Worm (Caenorhabditis elegans) whole organism, L1 larva: ENCODE results near the gene F38B2.3.

ENCODE experiments used
- C04F5.9 ChIP-seq: sonication (generic microtip); optimal IDR thresholded peaks from 2 replicates; lab custom pipeline; 2016; ENCODE audit warnings: missing genetic modification characterization, missing compliant biosample characterization
- C34B4.2 ChIP-seq: sonication (generic microtip); optimal IDR thresholded peaks from 2 replicates; lab custom pipeline; 2017; ENCODE audit warnings: mild to moderate bottlenecking, missing genetic modification characterization, missing compliant biosample characterization
- Y116A8C.19 ChIP-seq: sonication (generic microtip); optimal IDR thresholded peaks from 2 replicates; lab custom pipeline; 2016; ENCODE audit warnings: missing compliant biosample characterization, missing genetic modification characterization, borderline replicate concordance
- alr-1 ChIP-seq: fragments of 200-800 bp; sonication (Bioruptor generic); optimal IDR thresholded peaks from 2 replicates; lab custom pipeline; 2018; ENCODE audit warnings: borderline replicate concordance, mild to moderate bottlenecking, missing genetic modification characterization, missing compliant biosample characterization
- aly-2 ChIP-seq: fragments of 150-350 bp; optimal IDR thresholded peaks from 2 replicates; lab custom pipeline; 2014; ENCODE audit warnings: missing biosample characterization, missing genetic modification characterization
- ama-1 ChIP-seq: fragments of 150-350 bp; optimal IDR thresholded peaks from 2 replicates; lab custom pipeline; 2014
- blmp-1 ChIP-seq: fragments of 150-350 bp; optimal IDR thresholded peaks from 2 replicates; lab custom pipeline; 2014; ENCODE audit warnings: missing biosample characterization, missing genetic modification characterization
- ceh-8 ChIP-seq: fragments of 200-800 bp; sonication (Bioruptor generic); optimal IDR thresholded peaks from 2 replicates; lab custom pipeline; 2018; ENCODE audit warnings: mild to moderate bottlenecking, missing genetic modification characterization, moderate library complexity, missing compliant biosample characterization
- ceh-90 ChIP-seq: sonication (generic microtip); optimal IDR thresholded peaks from 2 replicates; lab custom pipeline; 2016; ENCODE audit warnings: missing genetic modification characterization, missing compliant biosample characterization
- ces-1 ChIP-seq: fragments of 150-350 bp; optimal IDR thresholded peaks from 2 replicates; lab custom pipeline; 2014; ENCODE audit warnings: missing biosample characterization, missing genetic modification reagents, missing genetic modification characterization
- efl-1 ChIP-seq, 4 experiments: fragments of 150-350 bp; optimal IDR thresholded peaks in 3 of 4; peaks in 1 of 4; 1 replicate in 1 of 4; 2 replicates in 3 of 4; lab custom pipeline; 2014; ENCODE audit warnings: missing biosample characterization in 2 of 4, missing genetic modification characterization in 2 of 4, missing genetic modification reagents in 2 of 4
- elt-2 ChIP-seq: sonication (generic microtip); optimal IDR thresholded peaks from 2 replicates; lab custom pipeline; 2016; ENCODE audit warnings: missing genetic modification characterization, mild to moderate bottlenecking, inconsistent platforms, missing compliant biosample characterization, missing genetic modification reagents
- fkh-10 ChIP-seq: sonication (generic microtip); optimal IDR thresholded peaks from 2 replicates; lab custom pipeline; 2017; ENCODE audit warnings: missing biosample characterization, missing genetic modification reagents, missing genetic modification characterization
- fkh-4 ChIP-seq: sonication (generic microtip); optimal IDR thresholded peaks from 2 replicates; lab custom pipeline; 2016; ENCODE audit warnings: missing compliant biosample characterization, missing genetic modification characterization, borderline replicate concordance
- fkh-8 ChIP-seq: sonication (generic microtip); optimal IDR thresholded peaks from 2 replicates; lab custom pipeline; 2016; ENCODE audit warnings: mild to moderate bottlenecking, missing genetic modification characterization, missing compliant biosample characterization
- irx-1 ChIP-seq: sonication (generic microtip); optimal IDR thresholded peaks from 2 replicates; lab custom pipeline; 2016; ENCODE audit warnings: missing genetic modification characterization, missing compliant biosample characterization
- jun-1 ChIP-seq: fragments of 150-350 bp; optimal IDR thresholded peaks from 2 replicates; lab custom pipeline; 2014; ENCODE audit warnings: missing biosample characterization, missing genetic modification reagents, missing genetic modification characterization
- lin-14 ChIP-seq: fragments of 200-800 bp; sonication (Bioruptor generic); optimal IDR thresholded peaks from 2 replicates; lab custom pipeline; 2018; ENCODE audit warnings: mild to moderate bottlenecking, missing genetic modification characterization, moderate library complexity, missing compliant biosample characterization
- lin-35 ChIP-seq, 2 experiments: fragments of 150-350 bp; optimal IDR thresholded peaks; 2 replicates each; lab custom pipeline; 2014; ENCODE audit warnings: missing biosample characterization in 2 of 2, missing genetic modification characterization in 2 of 2, missing genetic modification reagents in 2 of 2
- nhr-12 ChIP-seq: sonication (generic microtip); optimal IDR thresholded peaks from 2 replicates; lab custom pipeline; 2017; ENCODE audit warnings: missing biosample characterization, missing genetic modification characterization
- nhr-20 ChIP-seq: sonication (generic microtip); optimal IDR thresholded peaks from 2 replicates; lab custom pipeline; 2016; ENCODE audit warnings: mild to moderate bottlenecking, missing genetic modification characterization, missing compliant biosample characterization
- nhr-47 ChIP-seq: sonication (generic microtip); optimal IDR thresholded peaks from 2 replicates; lab custom pipeline; 2016; ENCODE audit warnings: mild to moderate bottlenecking, missing genetic modification characterization, moderate library complexity, missing compliant biosample characterization
- nhr-71 ChIP-seq: sonication (generic microtip); optimal IDR thresholded peaks from 2 replicates; lab custom pipeline; 2016; ENCODE audit warnings: mild to moderate bottlenecking, missing genetic modification characterization, moderate library complexity, missing compliant biosample characterization
- nhr-85 ChIP-seq: sonication (generic microtip); peaks from one replicate; lab custom pipeline; 2016; ENCODE audit warnings: missing genetic modification characterization, inconsistent platforms, missing compliant biosample characterization
- pag-3 ChIP-seq: sonication (generic microtip); optimal IDR thresholded peaks from 2 replicates; lab custom pipeline; 2017; ENCODE audit warnings: missing genetic modification characterization, mild to moderate bottlenecking, missing compliant biosample characterization, antibody characterized with exemption, borderline replicate concordance; ENCODE audit not compliant: insufficient read depth
- pax-3 ChIP-seq: fragments of 200-800 bp; sonication (Bioruptor generic); optimal IDR thresholded peaks from 2 replicates; lab custom pipeline; 2018; ENCODE audit warnings: mild to moderate bottlenecking, missing genetic modification characterization, moderate library complexity, missing compliant biosample characterization
- rnt-1 ChIP-seq: sonication (generic microtip); optimal IDR thresholded peaks from 2 replicates; lab custom pipeline; 2016; ENCODE audit warnings: mild to moderate bottlenecking, missing genetic modification characterization, moderate library complexity, missing compliant biosample characterization
- snu-23 ChIP-seq: sonication (generic microtip); optimal IDR thresholded peaks from 2 replicates; lab custom pipeline; 2016; ENCODE audit warnings: missing genetic modification characterization, missing compliant biosample characterization
- sup-37 ChIP-seq: fragments of 200-800 bp; sonication (Bioruptor generic); optimal IDR thresholded peaks from 2 replicates; lab custom pipeline; 2018; ENCODE audit warnings: mild to moderate bottlenecking, missing genetic modification characterization, missing compliant biosample characterization
- swsn-7 ChIP-seq: sonication (generic microtip); optimal IDR thresholded peaks from 2 replicates; lab custom pipeline; 2016; ENCODE audit warnings: missing genetic modification characterization, missing compliant biosample characterization
- unc-130 ChIP-seq: fragments of 150-350 bp; optimal IDR thresholded peaks from 2 replicates; lab custom pipeline; 2017; ENCODE audit warnings: missing biosample characterization, missing genetic modification characterization, inconsistent platforms
- unc-86 ChIP-seq: sonication (generic microtip); optimal IDR thresholded peaks from 2 replicates; lab custom pipeline; 2016; ENCODE audit warnings: missing genetic modification characterization, missing compliant biosample characterization
- xbp-1 ChIP-seq: sonication (generic microtip); optimal IDR thresholded peaks from 2 replicates; lab custom pipeline; 2016; ENCODE audit warnings: missing genetic modification characterization, missing compliant biosample characterization
- ztf-4 ChIP-seq: fragments of 150-350 bp; optimal IDR thresholded peaks from 2 replicates; lab custom pipeline; 2014; ENCODE audit warnings: missing biosample characterization, missing genetic modification characterization

Gene F38B2.3

DNA sequence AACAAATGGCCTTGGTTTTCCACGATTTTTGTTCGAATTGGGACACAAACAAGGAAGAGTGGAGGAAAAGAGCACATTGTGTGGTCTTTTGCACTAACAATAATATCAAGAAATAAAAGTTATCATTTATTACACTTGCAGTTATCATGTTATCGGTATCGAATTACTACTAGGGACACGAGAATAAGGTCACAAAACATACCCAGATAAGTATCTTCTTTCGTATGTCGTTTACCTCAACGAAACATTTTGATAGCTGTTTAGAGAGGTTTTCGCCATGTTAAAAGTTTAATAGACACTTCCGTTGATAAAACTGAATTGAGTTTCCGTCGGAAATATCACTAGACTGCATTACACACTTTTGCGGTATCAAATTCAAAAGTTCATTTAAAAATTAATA is 35.2 kb downstream of the F38B2.3 start (continued):
- TF ChIP-seq pag-3 (tag; lab: Kevin White, UChicago) (no peak), alr-1 (tag; lab: Kevin White, UChicago) (no peak), sup-37 (GFP tag; lab: Kevin White, UChicago) (no peak), ceh-90 (tag; lab: Kevin White, UChicago) (no peak), elt-2 (peak; percentile 91), lin-35 (GFP tag; optimal IDR thresholded peaks at IDR 0.05; lab: Kevin White, UChicago) (no peak), unc-86 (tag; lab: Kevin White, UChicago) (no peak), nhr-47 (tag; lab: Kevin White, UChicago) (no peak), swsn-7 (tag; lab: Kevin White, UChicago) (no peak), fkh-8 (tag; lab: Kevin White, UChicago) (no peak), jun-1 (peak; percentile 2)

DNA sequence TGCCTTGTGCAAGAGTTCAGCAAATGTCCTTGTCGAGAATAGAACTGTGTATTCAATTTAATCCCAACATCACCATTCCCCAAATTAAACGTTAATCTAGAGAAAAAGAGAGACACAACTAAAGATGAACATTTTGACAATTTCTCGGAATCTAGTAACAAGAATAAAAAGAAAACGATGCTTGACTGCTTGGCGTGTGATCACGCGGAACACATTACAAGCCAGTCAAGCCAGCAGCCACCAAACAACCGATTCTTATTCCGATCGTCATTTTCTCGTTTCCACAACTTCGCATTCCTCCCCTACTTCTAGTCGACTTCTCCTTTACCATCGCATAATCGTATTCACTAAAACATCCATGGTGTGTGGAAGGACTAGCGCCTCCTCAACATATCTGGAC is 36.8 kb downstream of the F38B2.3 start:
- TF ChIP-seq blmp-1 (tag; lab: Kevin White, UChicago): peak; percentile 60
- TF ChIP-seq nhr-85 (tag; lab: Kevin White, UChicago): no peak
- TF ChIP-seq fkh-8 (tag; lab: Kevin White, UChicago): peak; percentile 4
- TF ChIP-seq fkh-4: no peak
- no peak for TF ChIP-seq ceh-8 (GFP tag; lab: Kevin White, UChicago)
- TF ChIP-seq efl-1 (optimal IDR thresholded peaks at IDR 0.05; lab: Kevin White, UChicago): no peak
- peak in 1 of 2 experiments; percentile 55 for TF ChIP-seq efl-1 (GFP tag; optimal IDR thresholded peaks at IDR 0.05 in 1 of 2; lab: Kevin White, UChicago)
- no peak for TF ChIP-seq pax-3 (tag; lab: Kevin White, UChicago)
- no peak for TF ChIP-seq Y116A8C.19 (tag; lab: Kevin White, UChicago)
- no peak for TF ChIP-seq unc-130 (tag; lab: Kevin White, UChicago)
- peak; percentile 13 for TF ChIP-seq lin-14 (GFP tag; lab: Kevin White, UChicago)
- TF ChIP-seq, all 84 proteins: peak for 4

DNA sequence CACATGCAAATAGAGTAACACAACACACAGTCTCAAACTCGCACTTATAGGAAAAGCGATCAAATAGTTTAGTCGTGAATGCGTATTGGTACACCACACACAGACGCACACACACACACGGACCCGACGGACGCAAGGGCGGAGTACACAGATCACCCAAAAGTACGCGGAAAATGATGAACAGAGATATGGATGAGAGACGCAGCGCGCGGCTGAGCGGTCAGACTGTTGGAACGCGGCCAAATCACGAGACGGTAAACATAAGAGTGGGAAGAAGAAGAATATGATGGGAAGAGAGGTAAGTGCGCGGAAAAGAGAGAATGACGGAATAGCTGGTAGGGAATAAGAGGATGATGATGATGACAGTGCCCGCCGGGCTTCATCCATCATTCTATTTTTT is 38.1 kb downstream of the F38B2.3 start:
- TF ChIP-seq blmp-1 (tag; lab: Kevin White, UChicago): peak; percentile 78
- TF ChIP-seq nhr-12 (tag; lab: Kevin White, UChicago): no peak
- TF ChIP-seq ama-1 (lab: Kevin White, UChicago): no peak
- peak; percentile 61 for TF ChIP-seq nhr-85 (tag; lab: Kevin White, UChicago)
- no peak for TF ChIP-seq C34B4.2 (tag; lab: Kevin White, UChicago)
- peak; percentile 48 for TF ChIP-seq nhr-71 (tag; lab: Kevin White, UChicago)
- TF ChIP-seq xbp-1: no peak
- peak; percentile 21 for TF ChIP-seq nhr-20 (tag; lab: Kevin White, UChicago)
- TF ChIP-seq aly-2 (tag; lab: Kevin White, UChicago): no peak
- TF ChIP-seq ceh-90 (tag; lab: Kevin White, UChicago): no peak
- no peak for TF ChIP-seq fkh-10 (GFP tag; lab: Kevin White, UChicago)
- peak; percentile 41 for TF ChIP-seq lin-14 (GFP tag; lab: Kevin White, UChicago)
- TF ChIP-seq ztf-4 (tag; lab: Kevin White, UChicago): peak; percentile 11
- no peak for TF ChIP-seq ces-1
- no peak for TF ChIP-seq irx-1
- no peak for TF ChIP-seq C04F5.9 (tag; lab: Kevin White, UChicago)
- TF ChIP-seq nhr-47 (tag; lab: Kevin White, UChicago): peak; percentile 19
- TF ChIP-seq snu-23 (GFP tag; lab: Kevin White, UChicago): peak; percentile 3

DNA sequence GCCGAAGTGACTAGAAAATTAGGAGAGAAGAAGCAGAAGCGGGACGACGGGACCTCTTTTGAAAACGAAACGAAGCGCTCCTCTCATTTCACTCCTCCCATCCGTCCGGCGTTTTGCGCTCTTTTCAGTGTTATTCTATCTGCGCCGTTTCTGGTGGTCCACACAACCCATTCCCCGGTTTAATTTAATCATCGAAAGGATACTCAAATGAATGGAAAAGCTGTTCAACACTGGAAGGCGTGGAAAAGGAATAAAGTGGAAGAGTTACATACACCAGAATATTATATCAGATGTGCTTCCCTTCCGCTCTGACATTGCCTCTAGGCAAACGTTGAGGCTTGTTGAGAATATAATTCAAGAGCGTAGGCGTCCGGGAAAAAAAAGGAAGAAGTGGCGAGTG is 41.1 kb downstream of the F38B2.3 start:
- TF ChIP-seq rnt-1 (tag; lab: Kevin White, UChicago) (no peak), lin-14 (GFP tag; lab: Kevin White, UChicago) (peak; percentile 33), unc-130 (tag; lab: Kevin White, UChicago) (no peak), unc-86 (tag; lab: Kevin White, UChicago) (peak; percentile 18), blmp-1 (tag; lab: Kevin White, UChicago) (no peak)
